Worm (Caenorhabditis elegans) whole organism, L4 larva: ENCODE measurements around the gene F08D12.4.

Experiments used
- D1046.2 ChIP-seq: fragments of 200-800 bp; sonication (Bioruptor generic); IDR thresholded peaks from 2 replicates; pipeline ENCODE4 v1.3.6; 2022; ENCODE audit warnings: missing genetic modification characterization, missing compliant biosample characterization
- F26F4.8 ChIP-seq: fragments of 200-800 bp; sonication (Bioruptor generic); conservative IDR thresholded peaks from 2 replicates; pipeline ENCODE4 v1.3.6; 2022; ENCODE audit warnings: missing genetic modification characterization, missing compliant biosample characterization
- F44E2.7 ChIP-seq: fragments of 200-800 bp; sonication (Bioruptor generic); IDR thresholded peaks from 2 replicates; pipeline ENCODE4 v2.1.2; 2022; ENCODE audit warnings: missing genetic modification characterization, missing compliant biosample characterization
- T26A8.4 ChIP-seq: fragments of 200-800 bp; sonication (Bioruptor generic); IDR thresholded peaks from 2 replicates; pipeline ENCODE4 v1.3.6; 2022; ENCODE audit warnings: missing genetic modification characterization, missing compliant biosample characterization
- Y105C5A.15 ChIP-seq: fragments of 200-800 bp; sonication (Bioruptor generic); IDR thresholded peaks from 2 replicates; pipeline ENCODE4 v1.3.6; 2022; ENCODE audit warnings: missing genetic modification characterization, missing compliant biosample characterization
- Y48G9A.11 ChIP-seq: fragments of 200-800 bp; sonication (Bioruptor generic); IDR thresholded peaks from 2 replicates; pipeline ENCODE4 v1.3.6; 2022; ENCODE audit warnings: missing genetic modification reagents, missing genetic modification characterization, missing compliant biosample characterization
- Y75B8A.6 ChIP-seq: fragments of 200-800 bp; sonication (Bioruptor generic); IDR thresholded peaks from 2 replicates; pipeline ENCODE4 v1.3.6; 2022; ENCODE audit warnings: missing genetic modification reagents, missing genetic modification characterization, missing compliant biosample characterization
- aha-1 ChIP-seq: fragments of 150-350 bp; peaks from one replicate; lab custom pipeline; 2014; ENCODE audit warnings: missing biosample characterization, missing genetic modification characterization
- ceh-20 ChIP-seq: fragments of 200-800 bp; sonication (Bioruptor generic); IDR thresholded peaks from 2 replicates; pipeline ENCODE4 v1.3.6; 2022; ENCODE audit warnings: missing genetic modification reagents, missing genetic modification characterization, missing compliant biosample characterization
- ceh-82 ChIP-seq: sonication (generic microtip); optimal IDR thresholded peaks from 2 replicates; lab custom pipeline; 2017; ENCODE audit warnings: missing biosample characterization, missing genetic modification characterization
- daf-16 ChIP-seq, 3 experiments: sonication (generic microtip); optimal IDR thresholded peaks; 2 replicates each; lab custom pipeline; 2016 to 2017; ENCODE audit warnings: missing genetic modification characterization in 3 of 3, missing genetic modification reagents in 3 of 3, mild to moderate bottlenecking in 2 of 3, missing compliant biosample characterization in 2 of 3, missing biosample characterization in 1 of 3, moderate library complexity in 1 of 3
- dmd-6 ChIP-seq: fragments of 200-800 bp; sonication (Bioruptor generic); IDR thresholded peaks from 2 replicates; pipeline ENCODE4 v1.3.6; 2022; ENCODE audit warnings: missing genetic modification reagents, missing genetic modification characterization, missing compliant biosample characterization
- dmd-8 ChIP-seq: fragments of 200-800 bp; sonication (Bioruptor generic); IDR thresholded peaks from 2 replicates; pipeline ENCODE4 v1.3.6; 2022; ENCODE audit warnings: missing genetic modification characterization, missing compliant biosample characterization
- dmd-9 ChIP-seq: fragments of 200-800 bp; sonication (Bioruptor generic); IDR thresholded peaks from 2 replicates; pipeline ENCODE4 v1.3.6; 2022; ENCODE audit warnings: missing genetic modification reagents, missing genetic modification characterization, missing compliant biosample characterization
- egl-43 ChIP-seq: fragments of 200-800 bp; sonication (Bioruptor generic); IDR thresholded peaks from 2 replicates; pipeline ENCODE4 v1.3.6; 2022; ENCODE audit warnings: missing genetic modification reagents, missing genetic modification characterization, missing compliant biosample characterization
- hif-1 ChIP-seq, 2 experiments: sonication (generic microtip); optimal IDR thresholded peaks; 2 replicates each; lab custom pipeline; 2016 to 2017; ENCODE audit warnings: missing compliant biosample characterization in 2 of 2, missing genetic modification characterization in 2 of 2, missing genetic modification reagents in 2 of 2, missing genotype in 2 of 2, mild to moderate bottlenecking in 1 of 2
- hlh-11 ChIP-seq: fragments of 200-800 bp; sonication (Bioruptor generic); optimal IDR thresholded peaks from 2 replicates; lab custom pipeline; 2018; ENCODE audit warnings: mild to moderate bottlenecking, missing genetic modification characterization, missing compliant biosample characterization
- lim-7 ChIP-seq: fragments of 200-800 bp; sonication (Bioruptor generic); IDR thresholded peaks from 2 replicates; pipeline ENCODE4 v1.3.6; 2022; ENCODE audit warnings: missing genetic modification characterization, missing compliant biosample characterization
- lin-13 ChIP-seq: fragments of 150-350 bp; optimal IDR thresholded peaks from 2 replicates; lab custom pipeline; 2014; ENCODE audit warnings: missing biosample characterization, missing genetic modification reagents, missing genetic modification characterization
- lin-15B ChIP-seq: fragments of 150-350 bp; sonication (generic microtip); optimal IDR thresholded peaks from 3 replicates; lab custom pipeline; 2014; ENCODE audit warnings: missing biosample characterization, missing genetic modification characterization
- lin-38 ChIP-seq: fragments of 200-800 bp; sonication (Bioruptor generic); IDR thresholded peaks from 2 replicates; pipeline ENCODE4 v1.3.6; 2022; ENCODE audit warnings: missing genetic modification reagents, missing genetic modification characterization, missing compliant biosample characterization
- madf-5 ChIP-seq, 2 experiments: fragments of 200-800 bp; sonication (Bioruptor generic); IDR thresholded peaks; 2 replicates each; pipeline ENCODE4 v1.3.6; 2022; ENCODE audit warnings: missing compliant biosample characterization in 2 of 2, missing genetic modification characterization in 2 of 2
- mdt-29 ChIP-seq: fragments of 200-800 bp; sonication (Bioruptor generic); IDR thresholded peaks from 2 replicates; pipeline ENCODE4 v1.3.6; 2022; ENCODE audit warnings: missing genetic modification reagents, missing genetic modification characterization, missing compliant biosample characterization
- mes-2 ChIP-seq: sonication (generic microtip); optimal IDR thresholded peaks from 2 replicates; lab custom pipeline; 2016; ENCODE audit warnings: missing genotype, mild to moderate bottlenecking, missing genetic modification characterization, missing compliant biosample characterization; ENCODE audit not compliant: poor library complexity, severe bottlenecking
- mxl-3 ChIP-seq: fragments of 200-800 bp; sonication (Bioruptor generic); optimal IDR thresholded peaks from 2 replicates; lab custom pipeline; 2018; ENCODE audit warnings: mild to moderate bottlenecking, missing genetic modification characterization, missing compliant biosample characterization
- nhr-25 ChIP-seq: sonication (generic microtip); optimal IDR thresholded peaks from 2 replicates; lab custom pipeline; 2017; ENCODE audit warnings: missing genetic modification characterization, mild to moderate bottlenecking, missing compliant biosample characterization, antibody characterized with exemption, moderate library complexity, borderline replicate concordance; ENCODE audit not compliant: insufficient read depth
- nhr-41 ChIP-seq: fragments of 200-800 bp; sonication (Bioruptor generic); IDR thresholded peaks from 2 replicates; pipeline ENCODE4 v1.3.6; 2022; ENCODE audit warnings: missing genetic modification reagents, missing genetic modification characterization, missing compliant biosample characterization
- nhr-6 ChIP-seq: fragments of 150-350 bp; optimal IDR thresholded peaks from 2 replicates; lab custom pipeline; 2014; ENCODE audit warnings: missing biosample characterization, missing genetic modification characterization
- nhr-76 ChIP-seq: fragments of 150-350 bp; optimal IDR thresholded peaks from 2 replicates; lab custom pipeline; 2014; ENCODE audit warnings: missing biosample characterization, missing genetic modification characterization
- set-16 ChIP-seq: fragments of 200-800 bp; sonication (Bioruptor generic); IDR thresholded peaks from 2 replicates; pipeline ENCODE4 v1.3.6; 2022; ENCODE audit warnings: missing genetic modification reagents, missing genetic modification characterization, missing compliant biosample characterization
- snpc-1.2 ChIP-seq: fragments of 200-800 bp; sonication (Bioruptor generic); IDR thresholded peaks from 2 replicates; pipeline ENCODE4 v1.3.6; 2022; ENCODE audit warnings: missing genetic modification reagents, missing genetic modification characterization, missing compliant biosample characterization
- spr-1 ChIP-seq: sonication (generic microtip); optimal IDR thresholded peaks from 2 replicates; lab custom pipeline; 2016; ENCODE audit warnings: mild to moderate bottlenecking, missing genetic modification characterization, missing compliant biosample characterization
- tra-1 ChIP-seq: fragments of 200-800 bp; sonication (Bioruptor generic); IDR thresholded peaks from 2 replicates; pipeline ENCODE4 v1.3.6; 2022; ENCODE audit warnings: missing genetic modification reagents, missing genetic modification characterization, missing compliant biosample characterization
- unc-130 ChIP-seq: sonication (generic microtip); optimal IDR thresholded peaks from 2 replicates; lab custom pipeline; 2016; ENCODE audit warnings: missing genetic modification reagents, missing genetic modification characterization, missing compliant biosample characterization
- vab-7 ChIP-seq: fragments of 200-800 bp; sonication (Bioruptor generic); IDR thresholded peaks from 2 replicates; pipeline ENCODE4 v1.3.6; 2022; ENCODE audit warnings: missing genetic modification reagents, missing genetic modification characterization, missing compliant biosample characterization
- zag-1 ChIP-seq: fragments of 150-350 bp; optimal IDR thresholded peaks from 2 replicates; lab custom pipeline; 2014; ENCODE audit warnings: missing biosample characterization, missing genetic modification characterization
- zfp-3 ChIP-seq: fragments of 200-800 bp; sonication (Bioruptor generic); conservative IDR thresholded peaks from 2 replicates; pipeline ENCODE4 v1.3.6; 2022; ENCODE audit warnings: missing genetic modification reagents, missing genetic modification characterization, missing compliant biosample characterization
- ztf-11 ChIP-seq: fragments of 150-350 bp; optimal IDR thresholded peaks from 2 replicates; lab custom pipeline; 2014; ENCODE audit warnings: missing biosample characterization, missing genetic modification characterization

Gene F08D12.4

DNA sequence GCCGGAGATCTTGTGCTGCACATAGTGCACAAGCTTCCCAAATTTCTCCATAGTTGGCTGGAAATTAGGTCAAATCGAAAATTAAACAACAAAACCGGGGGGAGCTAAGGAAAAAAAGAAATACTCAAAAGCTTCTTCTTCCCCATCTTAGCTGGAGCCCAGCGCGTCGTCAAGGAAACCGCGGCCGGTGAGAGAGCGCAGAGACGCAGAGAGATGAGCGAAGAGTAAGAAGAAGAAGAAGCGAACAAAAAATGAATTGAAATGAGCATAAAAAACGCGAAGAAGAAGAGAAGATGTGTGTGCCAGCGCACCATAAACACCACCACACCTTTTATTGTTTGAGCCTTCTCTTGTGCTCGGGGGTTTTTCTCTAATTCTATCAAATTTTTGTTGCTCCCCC lies 42.8 kb upstream of the F08D12.4 start, which contains the start of gene wdr-31:
TSS of gene wdr-31 (minus strand) at position 101 of the 400 bp plus-strand sequence.
- TF ChIP-seq hif-1 (tag; optimal IDR thresholded peaks at IDR 0.05; lab: Kevin White, UChicago) (no peak), lin-15B (tag; lab: Kevin White, UChicago) (no peak), Y105C5A.15 (GFP tag; lab: Robert Waterston, UW) (no peak), madf-5 (GFP tag; IDR thresholded peaks at IDR 0.05; lab: Robert Waterston, UW) (no peak), mxl-3 (GFP tag; lab: Kevin White, UChicago) (no peak), Y48G9A.11 (GFP tag; lab: Robert Waterston, UW) (no peak), T26A8.4 (GFP tag; lab: Robert Waterston, UW) (no peak), zag-1 (no peak)
- TF ChIP-seq, all 104 proteins: peak for 0

DNA sequence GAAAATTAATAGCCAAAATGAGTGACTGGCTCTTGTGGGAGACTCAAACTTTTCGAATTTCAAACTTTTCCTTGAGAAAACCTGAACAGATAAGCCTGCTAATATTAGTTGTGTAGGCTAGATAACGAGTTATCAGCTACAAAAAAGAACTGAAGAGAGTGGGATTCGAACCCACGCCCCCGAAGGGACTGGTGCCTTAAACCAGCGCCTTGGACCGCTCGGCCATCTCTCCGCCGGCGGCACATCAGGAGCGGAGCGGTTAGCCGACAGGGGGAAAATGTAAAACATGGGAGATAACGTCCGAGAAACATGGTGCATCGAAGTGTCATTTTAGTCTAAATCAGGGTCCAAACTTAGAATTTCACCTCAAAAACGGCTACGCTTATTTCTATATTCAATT lies 42.3 kb upstream of the F08D12.4 start:
- peak; percentile 66 for TF ChIP-seq Y48G9A.11 (GFP tag; lab: Robert Waterston, UW)
- no peak for TF ChIP-seq ztf-11 (tag; lab: Kevin White, UChicago)
- TF ChIP-seq hlh-11 (tag; lab: Kevin White, UChicago): no peak
- TF ChIP-seq set-16 (GFP tag; lab: Robert Waterston, UW): peak; percentile 79
- TF ChIP-seq mdt-29 (GFP tag; lab: Robert Waterston, UW): peak; percentile 52; the same call in 1 of the 2 replicates
- TF ChIP-seq dmd-6 (GFP tag; lab: Robert Waterston, UW): peak; percentile 29; the same call in 1 of the 2 replicates
- peak; percentile 65 for TF ChIP-seq snpc-1.2 (GFP tag; lab: Robert Waterston, UW)
- TF ChIP-seq nhr-76 (tag; lab: Kevin White, UChicago): no peak
- TF ChIP-seq dmd-9 (GFP tag; lab: Robert Waterston, UW): peak; percentile 44; the same call in 1 of the 2 replicates
- TF ChIP-seq nhr-25 (tag; lab: Kevin White, UChicago): no peak
- TF ChIP-seq vab-7 (GFP tag; lab: Robert Waterston, UW): peak; percentile 45; the same call in 1 of the 2 replicates
- peak; percentile 82 for TF ChIP-seq egl-43 (GFP tag; lab: Robert Waterston, UW)
- TF ChIP-seq lin-38 (GFP tag; lab: Robert Waterston, UW): peak; percentile 63
- TF ChIP-seq lin-13 (GFP tag; lab: Kevin White, UChicago): peak; percentile 46
- TF ChIP-seq Y105C5A.15 (GFP tag; lab: Robert Waterston, UW): 0 out of 2 replicates have a peak, but pooled peaks have one; percentile 61
- peak; percentile 67; the same call in 1 of the 2 replicates for TF ChIP-seq lim-7 (GFP tag; lab: Robert Waterston, UW)
- TF ChIP-seq aha-1: peak; percentile 80
- 0 out of 2 replicates have a peak, but pooled peaks have one; percentile 42 for TF ChIP-seq dmd-8 (GFP tag; lab: Robert Waterston, UW)
- TF ChIP-seq nhr-41 (GFP tag; lab: Robert Waterston, UW): 0 out of 2 replicates have a peak, but pooled peaks have one; percentile 31
- no peak for TF ChIP-seq zfp-3 (GFP tag; lab: Robert Waterston, UW)
- no peak for TF ChIP-seq nhr-6 (tag; lab: Kevin White, UChicago)
- no peak for TF ChIP-seq T26A8.4 (GFP tag; lab: Robert Waterston, UW)
- TF ChIP-seq F26F4.8 (GFP tag; lab: Robert Waterston, UW): peak; percentile 64; the same call in 1 of the 2 replicates
- TF ChIP-seq ceh-82 (tag; lab: Kevin White, UChicago): no peak
- peak; percentile 43 for TF ChIP-seq mes-2
- no peak for TF ChIP-seq daf-16 (GFP tag; optimal IDR thresholded peaks at IDR 0.05; lab: Kevin White, UChicago)
- TF ChIP-seq daf-16 (tag; optimal IDR thresholded peaks at IDR 0.05; lab: Kevin White, UChicago): peak; percentile 13
- no peak for TF ChIP-seq Y75B8A.6 (GFP tag; lab: Robert Waterston, UW)
- TF ChIP-seq D1046.2 (GFP tag; lab: Robert Waterston, UW): 0 out of 2 replicates have a peak, but pooled peaks have one; percentile 19
- TF ChIP-seq F44E2.7 (GFP tag; lab: Robert Waterston, UW): 0 out of 2 replicates have a peak, but pooled peaks have one; percentile 71
- TF ChIP-seq ceh-20: peak; percentile 11; the same call in 1 of the 2 replicates
- no peak for TF ChIP-seq unc-130
- peak; percentile 6 for TF ChIP-seq spr-1 (tag; lab: Kevin White, UChicago)
- 0 out of 2 replicates have a peak, but pooled peaks have one; percentile 44 for TF ChIP-seq tra-1
